Fruit fly (Drosophila melanogaster): Measurements from ENCODE around the gene CG7988.

Gene CG7988

dm6 chr3R:18185385-18185784 is 34.9 kb upstream of the CG7988 start, which contains the start of the genes Arp5 and CG7208 (continued):
- no peak for TF ChIP-seq CG7839 (tag; optimal IDR thresholded peaks at IDR 0.05)
- TF ChIP-seq CG14014 (GFP tag; IDR thresholded peaks at IDR 0.05), result no peak; the same call in none of the 2 replicates
- no peak for TF ChIP-seq CG11696 (GFP tag; IDR thresholded peaks at IDR 0.05)
- TF ChIP-seq CG33213 (GFP tag; optimal IDR thresholded peaks at IDR 0.05), result peak; percentile 53
- no peak for TF ChIP-seq Hey (tag; optimal IDR thresholded peaks at IDR 0.05)
- peak; percentile 55 for TF ChIP-seq CG12299 (tag; optimal IDR thresholded peaks at IDR 0.05)
- peak; percentile 52 for TF ChIP-seq CG8388 (GFP tag; optimal IDR thresholded peaks at IDR 0.05)
- peak; percentile 56 for TF ChIP-seq chn (GFP tag; optimal IDR thresholded peaks at IDR 0.05)
- peak; percentile 62 for TF ChIP-seq sisA (GFP tag; IDR thresholded peaks at IDR 0.05)
- TF ChIP-seq Gsc (GFP tag; IDR thresholded peaks at IDR 0.05), result no peak
- peak; percentile 36 for TF ChIP-seq Dad (GFP tag; optimal IDR thresholded peaks at IDR 0.05)
- no peak for TF ChIP-seq CG8478 (optimal IDR thresholded peaks at IDR 0.05)
- TF ChIP-seq GATAe (GFP tag; conservative IDR thresholded peaks at IDR 0.05), result no peak
- peak; percentile 73 for TF ChIP-seq CG31441 (GFP tag; IDR thresholded peaks at IDR 0.05)
- peak; percentile 60 for TF ChIP-seq CG10654 (GFP tag; optimal IDR thresholded peaks at IDR 0.05)
- TF ChIP-seq CG13123 (GFP tag; optimal IDR thresholded peaks at IDR 0.05), result peak; percentile 69
- peak; percentile 59 for TF ChIP-seq bab2 (GFP tag; optimal IDR thresholded peaks at IDR 0.05)
- TF ChIP-seq Ravus (GFP tag; IDR thresholded peaks at IDR 0.05), result no peak
- TF ChIP-seq disco-r (GFP tag; optimal IDR thresholded peaks at IDR 0.05), result peak; percentile 11
- no peak for TF ChIP-seq dan (GFP tag; IDR thresholded peaks at IDR 0.05)
- TF ChIP-seq psq (GFP tag; optimal IDR thresholded peaks at IDR 0.05), result peak; percentile 91
- no peak for TF ChIP-seq Rx (GFP tag; IDR thresholded peaks at IDR 0.05)
- TF ChIP-seq CG15696 (tag; optimal IDR thresholded peaks at IDR 0.05), result peak; percentile 4
- no peak for TF ChIP-seq NK7.1 (GFP tag; optimal IDR thresholded peaks at IDR 0.05)
- peak; percentile 41 for TF ChIP-seq ssp (GFP tag; IDR thresholded peaks at IDR 0.05)
- TF ChIP-seq Ada2b (GFP tag; IDR thresholded peaks at IDR 0.05), result peak; percentile 36; the same call in 1 of the 2 replicates
- TF ChIP-seq Trl (optimal IDR thresholded peaks at IDR 0.05), result no peak
- peak; percentile 46 for TF ChIP-seq Trl (GFP tag; optimal IDR thresholded peaks at IDR 0.05)
- peak; percentile 16 for TF ChIP-seq CG6254 (GFP tag; optimal IDR thresholded peaks at IDR 0.05)
- TF ChIP-seq maf-S (GFP tag; optimal IDR thresholded peaks at IDR 0.05), result peak; percentile 53
- TF ChIP-seq CG32532 (GFP tag; IDR thresholded peaks at IDR 0.05), result peak; percentile 63
- peak; percentile 72 for TF ChIP-seq al (GFP tag; IDR thresholded peaks at IDR 0.05)
- peak; percentile 45 for TF ChIP-seq nerfin-1 (tag; optimal IDR thresholded peaks at IDR 0.05)
- peak; percentile 32 for TF ChIP-seq Sry-δ (GFP tag; optimal IDR thresholded peaks at IDR 0.05)
- TF ChIP-seq CG10209 (GFP tag; optimal IDR thresholded peaks at IDR 0.05), result peak; percentile 68

- TF ChIP-seq CG17912 (GFP tag; optimal IDR thresholded peaks at IDR 0.05), result peak; percentile 43
- TF ChIP-seq ssp (GFP tag; IDR thresholded peaks at IDR 0.05), result peak; percentile 87
- peak; percentile 86 for TF ChIP-seq CG4404 (GFP tag; IDR thresholded peaks at IDR 0.05)
- peak; percentile 72 for TF ChIP-seq Ada2b (GFP tag; IDR thresholded peaks at IDR 0.05)
- peak; percentile 71 for TF ChIP-seq sd (tag; optimal IDR thresholded peaks at IDR 0.05)
- TF ChIP-seq cato (GFP tag; optimal IDR thresholded peaks at IDR 0.05; ENCODE audit: borderline replicate concordance), result peak; percentile 79
- TF ChIP-seq gcm (GFP tag; optimal IDR thresholded peaks at IDR 0.05), result peak; percentile 61
- peak; percentile 46 for TF ChIP-seq pzg (GFP tag; optimal IDR thresholded peaks at IDR 0.05)
- TF ChIP-seq CG14860 (GFP tag; IDR thresholded peaks at IDR 0.05; ENCODE audit: partially characterized antibody), result no peak
- TF ChIP-seq Usf (GFP tag; optimal IDR thresholded peaks at IDR 0.05), result peak; percentile 85
- peak; percentile 70 for TF ChIP-seq CG11695 (GFP tag; IDR thresholded peaks at IDR 0.05)
- TF ChIP-seq H2.0 (GFP tag; IDR thresholded peaks at IDR 0.05), result peak; percentile 81
- peak; percentile 42 for TF ChIP-seq Hmx (GFP tag; optimal IDR thresholded peaks at IDR 0.05)
- peak; percentile 86 for TF ChIP-seq CG9437 (GFP tag; optimal IDR thresholded peaks at IDR 0.05)
- peak; percentile 37 for TF ChIP-seq kah (GFP tag; optimal IDR thresholded peaks at IDR 0.05)
- peak; percentile 89 for TF ChIP-seq CG18619 (GFP tag; optimal IDR thresholded peaks at IDR 0.05)
- peak; percentile 88 for TF ChIP-seq row (GFP tag; IDR thresholded peaks at IDR 0.05)
- peak; percentile 53 for TF ChIP-seq CG15073 (GFP tag; optimal IDR thresholded peaks at IDR 0.05)
- peak; percentile 88 for TF ChIP-seq CG12104 (GFP tag; optimal IDR thresholded peaks at IDR 0.05)
- TF ChIP-seq CG7786 (GFP tag; optimal IDR thresholded peaks at IDR 0.05), result peak; percentile 56
- no peak for TF ChIP-seq Bgb (GFP tag; IDR thresholded peaks at IDR 0.05; ENCODE audit: partially characterized antibody)
These were observed 31.6 kb upstream of the CG7988 start, which contains the start of the genes CG12321 and MED17 for dm6 chr3R:18188702-18189125. Gene CG12321, minus strand, starts transcription at chr3R:18188707. Gene MED17, plus strand, starts transcription at chr3R:18189072.

Measured in whole organism, embryonic.